Worm (Caenorhabditis elegans): ENCODE data around the gene sra-29.

- no peak for TF ChIP-seq nhr-90 (tag; optimal IDR thresholded peaks at IDR 0.05)
- TF ChIP-seq ama-1 (optimal IDR thresholded peaks at IDR 0.05): no peak
- TF ChIP-seq ama-1 (GFP tag; optimal IDR thresholded peaks at IDR 0.05): no peak
- TF ChIP-seq ceh-40 (GFP tag; IDR thresholded peaks at IDR 0.05): no peak
- no peak for TF ChIP-seq ekl-4 (GFP tag; IDR thresholded peaks at IDR 0.05)
- TF ChIP-seq hrde-1 (tag; optimal IDR thresholded peaks at IDR 0.05; ENCODE audit: borderline replicate concordance): no peak
- TF ChIP-seq snpc-4 (GFP tag; optimal IDR thresholded peaks at IDR 0.05): no peak
- TF ChIP-seq snpc-4 (tag; optimal IDR thresholded peaks at IDR 0.05): no peak
- no peak for TF ChIP-seq bed-2 (GFP tag; IDR thresholded peaks at IDR 0.05)
- TF ChIP-seq nfya-1 (tag; optimal IDR thresholded peaks at IDR 0.05; ENCODE audit: borderline replicate concordance, insufficient read depth): no peak
- TF ChIP-seq madf-3 (GFP tag; IDR thresholded peaks at IDR 0.05): no peak
- TF ChIP-seq F33H1.4 (GFP tag; IDR thresholded peaks at IDR 0.05): no peak
Observed at ce11 chrII:6560291-6560690, 15.3 kb downstream of the sra-29 start.
